Fruit fly (Drosophila melanogaster): ENCODE data around the gene CG32095.

DNA sequence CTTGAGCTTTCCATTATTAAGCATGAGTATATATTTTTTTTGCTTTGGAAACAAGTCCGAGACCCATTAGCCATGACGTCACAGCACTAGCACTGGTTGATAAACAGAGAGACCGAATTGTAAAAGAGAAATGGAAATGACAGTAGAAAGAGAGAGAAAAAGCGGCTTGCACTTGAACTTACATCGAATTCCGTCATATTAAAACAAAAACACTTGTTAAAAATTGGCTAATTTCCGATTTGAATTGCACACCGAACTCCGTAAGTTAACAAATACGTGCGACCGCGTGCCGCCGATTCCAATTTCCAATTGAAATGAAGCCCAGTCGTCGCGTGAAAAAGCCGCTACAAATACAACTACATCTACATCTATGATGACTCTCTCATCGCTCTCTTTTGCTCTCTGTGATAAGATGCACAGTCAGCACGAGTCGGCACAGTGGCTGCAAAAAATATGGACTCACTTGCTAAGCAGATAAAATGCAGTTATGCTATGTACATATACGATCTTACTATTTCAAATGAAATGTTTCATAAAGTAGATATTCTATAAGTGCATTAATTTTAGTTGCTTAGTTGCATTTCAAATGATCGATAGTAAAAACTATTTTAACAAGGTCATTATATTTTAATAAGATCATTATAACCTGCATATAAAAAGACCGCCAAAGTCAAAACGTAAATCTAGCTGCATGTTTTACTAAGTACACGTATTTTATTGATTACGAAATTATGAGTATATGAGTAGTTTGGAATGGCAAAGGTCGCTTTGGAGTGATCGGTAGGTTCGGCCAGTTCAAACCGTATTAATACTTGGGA, 5.7 kb downstream of the CG32095 start:
- TF ChIP-seq CTCF (optimal IDR thresholded peaks at IDR 0.05) (no peak), CG8478 (optimal IDR thresholded peaks at IDR 0.05) (no peak)

Measured in S2 (cell line).